Worm (Caenorhabditis elegans) whole organism, mixed stage, embryonic: ENCODE results near the gene pes-9.

Source experiments
- ceh-43 ChIP-seq: fragments of 200-800 bp; sonication (Bioruptor generic); optimal IDR thresholded peaks from 2 replicates; lab custom pipeline; 2018; ENCODE audit warnings: mild to moderate bottlenecking, missing genetic modification characterization, moderate library complexity, missing compliant biosample characterization
- ces-1 ChIP-seq: fragments of 150-350 bp; optimal IDR thresholded peaks from 2 replicates; lab custom pipeline; 2014; ENCODE audit warnings: missing biosample characterization, missing genetic modification reagents, missing genetic modification characterization
- elt-1 ChIP-seq: sonication (generic microtip); optimal IDR thresholded peaks from 2 replicates; lab custom pipeline; 2017; ENCODE audit warnings: missing genetic modification characterization, mild to moderate bottlenecking, missing compliant biosample characterization, antibody characterized with exemption, moderate library complexity, borderline replicate concordance; ENCODE audit not compliant: insufficient read depth
- elt-3 ChIP-seq: fragments of 150-350 bp; optimal IDR thresholded peaks from 2 replicates; lab custom pipeline; 2014; ENCODE audit warnings: missing biosample characterization, missing genetic modification characterization
- lin-13 ChIP-seq: fragments of 150-350 bp; optimal IDR thresholded peaks from 2 replicates; lab custom pipeline; 2014; ENCODE audit warnings: missing biosample characterization, missing genetic modification characterization
- lsy-2 ChIP-seq: fragments of 150-350 bp; optimal IDR thresholded peaks from 2 replicates; lab custom pipeline; 2014; ENCODE audit warnings: missing biosample characterization, missing genetic modification characterization
- nhr-28 ChIP-seq: fragments of 150-350 bp; optimal IDR thresholded peaks from 2 replicates; lab custom pipeline; 2014; ENCODE audit warnings: missing biosample characterization, missing genetic modification characterization
- nhr-76 ChIP-seq: sonication (generic microtip); optimal IDR thresholded peaks from 2 replicates; lab custom pipeline; 2017; ENCODE audit warnings: missing biosample characterization, missing genetic modification characterization
- unc-39 ChIP-seq: fragments of 150-350 bp; optimal IDR thresholded peaks from 2 replicates; lab custom pipeline; 2014; ENCODE audit warnings: missing biosample characterization, missing genetic modification characterization
- unc-62 ChIP-seq: fragments of 150-350 bp; optimal IDR thresholded peaks from 2 replicates; lab custom pipeline; 2014; ENCODE audit warnings: missing biosample characterization, missing genetic modification reagents, missing genetic modification characterization

ce11 chrV:14594103-14594502, 2.7 kb downstream of the pes-9 start:
- no peak for TF ChIP-seq elt-1 (tag; lab: Kevin White, UChicago)
- no peak for TF ChIP-seq ces-1 (GFP tag; lab: Kevin White, UChicago)
- no peak for TF ChIP-seq nhr-76 (tag; lab: Kevin White, UChicago)
- TF ChIP-seq nhr-28 (tag; lab: Kevin White, UChicago): no peak
- TF ChIP-seq ceh-43 (GFP tag; lab: Kevin White, UChicago): no peak
- no peak for TF ChIP-seq elt-3 (tag; lab: Kevin White, UChicago)
- no peak for TF ChIP-seq lin-13
- TF ChIP-seq unc-62: no peak
- TF ChIP-seq lsy-2 (tag; lab: Kevin White, UChicago): no peak
- no peak for TF ChIP-seq unc-39
